Worm (Caenorhabditis elegans) whole organism, young adult: ENCODE measurements around the gene cdh-1.

ENCODE experiments used
- C06A6.2 ChIP-seq: fragments of 200-800 bp; sonication (Bioruptor generic); conservative IDR thresholded peaks from 2 replicates; pipeline ENCODE4 v1.3.6; 2022; ENCODE audit warnings: missing genetic modification characterization, missing compliant biosample characterization
- C17E4.6 ChIP-seq: fragments of 200-800 bp; sonication (Bioruptor generic); IDR thresholded peaks from 2 replicates; pipeline ENCODE4 v1.3.6; 2022; ENCODE audit warnings: missing genetic modification reagents, missing genetic modification characterization, missing compliant biosample characterization
- F10E7.11 ChIP-seq: sonication (generic microtip); optimal IDR thresholded peaks from 2 replicates; lab custom pipeline; 2017; ENCODE audit warnings: mild to moderate bottlenecking, missing genetic modification characterization, moderate library complexity, missing compliant biosample characterization
- F23B12.7 ChIP-seq: sonication (generic microtip); optimal IDR thresholded peaks from 2 replicates; lab custom pipeline; 2017; ENCODE audit warnings: missing genetic modification characterization, mild to moderate bottlenecking, missing compliant biosample characterization, antibody characterized with exemption, moderate library complexity; ENCODE audit not compliant: insufficient read depth
- F37B4.10 ChIP-seq: fragments of 200-800 bp; sonication (Bioruptor generic); IDR thresholded peaks from 2 replicates; pipeline ENCODE4 v1.3.6; 2022; ENCODE audit warnings: missing genetic modification characterization, missing compliant biosample characterization
- F39B2.1 ChIP-seq: fragments of 200-800 bp; sonication (Bioruptor generic); IDR thresholded peaks from 2 replicates; pipeline ENCODE4 v1.3.6; 2022; ENCODE audit warnings: missing genetic modification reagents, missing genetic modification characterization, missing compliant biosample characterization
- F52B5.7 ChIP-seq: sonication (generic microtip); optimal IDR thresholded peaks from 2 replicates; lab custom pipeline; 2016; ENCODE audit warnings: mild to moderate bottlenecking, missing genetic modification characterization, missing compliant biosample characterization
- F57A8.1 ChIP-seq: fragments of 200-800 bp; sonication (Bioruptor generic); optimal IDR thresholded peaks from 2 replicates; lab custom pipeline; 2018; ENCODE audit warnings: mild to moderate bottlenecking, missing genetic modification characterization, moderate library complexity, missing compliant biosample characterization
- K12H6.12 ChIP-seq: fragments of 200-800 bp; sonication (Bioruptor generic); optimal IDR thresholded peaks from 2 replicates; lab custom pipeline; 2018; ENCODE audit warnings: mild to moderate bottlenecking, missing genetic modification characterization, missing compliant biosample characterization
- Y53G8AR.9 ChIP-seq: fragments of 200-800 bp; sonication (Bioruptor generic); conservative IDR thresholded peaks from 2 replicates; pipeline ENCODE4 v1.3.6; 2022; ENCODE audit warnings: missing genetic modification reagents, missing genetic modification characterization, missing compliant biosample characterization
- aptf-2 ChIP-seq: fragments of 200-800 bp; sonication (Bioruptor generic); conservative IDR thresholded peaks from 2 replicates; pipeline ENCODE4 v1.3.6; 2022; ENCODE audit warnings: missing genetic modification reagents, missing genetic modification characterization, missing compliant biosample characterization
- athp-1 ChIP-seq: sonication (generic microtip); optimal IDR thresholded peaks from 2 replicates; lab custom pipeline; 2017; ENCODE audit warnings: mild to moderate bottlenecking, missing genetic modification characterization, missing compliant biosample characterization
- attf-5 ChIP-seq: fragments of 200-800 bp; sonication (Bioruptor generic); optimal IDR thresholded peaks from 2 replicates; lab custom pipeline; 2018; ENCODE audit warnings: mild to moderate bottlenecking, missing genetic modification characterization, missing compliant biosample characterization
- bed-1 ChIP-seq: fragments of 200-800 bp; sonication (Bioruptor generic); IDR thresholded peaks from 2 replicates; pipeline ENCODE4 v1.3.6; 2022; ENCODE audit warnings: missing genetic modification reagents, missing genetic modification characterization, missing compliant biosample characterization
- ccch-3 ChIP-seq: fragments of 200-800 bp; sonication (Bioruptor generic); optimal IDR thresholded peaks from 2 replicates; lab custom pipeline; 2018; ENCODE audit warnings: mild to moderate bottlenecking, missing genetic modification characterization, missing compliant biosample characterization
- cebp-2 ChIP-seq: fragments of 200-800 bp; sonication (Bioruptor generic); IDR thresholded peaks from 2 replicates; pipeline ENCODE4 v1.3.6; 2022; ENCODE audit warnings: missing genetic modification characterization, missing compliant biosample characterization
- ceh-100 ChIP-seq: fragments of 200-800 bp; sonication (Bioruptor generic); IDR thresholded peaks from 2 replicates; pipeline ENCODE4 v1.3.6; 2022; ENCODE audit warnings: missing genetic modification reagents, missing genetic modification characterization, missing compliant biosample characterization
- ceh-58 ChIP-seq: fragments of 200-800 bp; sonication (Bioruptor generic); IDR thresholded peaks from 2 replicates; pipeline ENCODE4 v1.3.6; 2022; ENCODE audit warnings: missing genetic modification characterization, missing compliant biosample characterization
- egl-18 ChIP-seq: fragments of 200-800 bp; sonication (Bioruptor generic); IDR thresholded peaks from 2 replicates; pipeline ENCODE4 v1.3.6; 2022; ENCODE audit warnings: missing genetic modification reagents, missing genetic modification characterization, missing compliant biosample characterization
- egl-44 ChIP-seq: fragments of 200-800 bp; sonication (Bioruptor generic); IDR thresholded peaks from 2 replicates; pipeline ENCODE4 v1.3.6; 2022; ENCODE audit warnings: missing genetic modification reagents, missing genetic modification characterization, missing compliant biosample characterization
- egrh-3 ChIP-seq: fragments of 200-800 bp; sonication (Bioruptor generic); IDR thresholded peaks from 2 replicates; pipeline ENCODE4 v1.3.6; 2022; ENCODE audit warnings: missing genetic modification reagents, missing genetic modification characterization, missing compliant biosample characterization
- fkh-3 ChIP-seq: sonication (generic microtip); optimal IDR thresholded peaks from 2 replicates; lab custom pipeline; 2016; ENCODE audit warnings: mild to moderate bottlenecking, missing genetic modification characterization, missing compliant biosample characterization
- hsf-1 ChIP-seq: fragments of 200-800 bp; sonication (Bioruptor generic); IDR thresholded peaks from 2 replicates; pipeline ENCODE4 v1.3.6; 2022; ENCODE audit warnings: missing genetic modification reagents, missing genetic modification characterization, missing compliant biosample characterization
- lag-1 ChIP-seq: fragments of 200-800 bp; sonication (Bioruptor generic); IDR thresholded peaks from 2 replicates; pipeline ENCODE4 v1.3.6; 2022; ENCODE audit warnings: missing genetic modification reagents, missing genetic modification characterization, missing compliant biosample characterization
- let-607 ChIP-seq, 2 experiments: fragments of 200-800 bp in 1 of 2; sonication (Bioruptor generic) in 1 of 2; sonication (generic microtip) in 1 of 2; optimal IDR thresholded peaks; 2 replicates each; lab custom pipeline; 2016 to 2018; ENCODE audit warnings: mild to moderate bottlenecking in 2 of 2, missing compliant biosample characterization in 2 of 2, missing genetic modification characterization in 2 of 2, moderate library complexity in 2 of 2, missing genotype in 1 of 2
- lin-26 ChIP-seq: fragments of 200-800 bp; sonication (Bioruptor generic); IDR thresholded peaks from 2 replicates; pipeline ENCODE4 v1.3.6; 2022; ENCODE audit warnings: missing genetic modification reagents, missing genetic modification characterization, missing compliant biosample characterization
- lin-35 ChIP-seq, 3 experiments: fragments of 150-350 bp in 2 of 3; sonication (generic microtip) in 1 of 3; optimal IDR thresholded peaks; 2 replicates each; lab custom pipeline; 2014 to 2018; ENCODE audit warnings: missing biosample characterization in 3 of 3, missing genetic modification characterization in 3 of 3, missing genetic modification reagents in 3 of 3
- lin-40 ChIP-seq: sonication (generic microtip); optimal IDR thresholded peaks from 2 replicates; lab custom pipeline; 2016; ENCODE audit warnings: missing genetic modification characterization, mild to moderate bottlenecking, missing compliant biosample characterization, missing genotype, missing genetic modification reagents
- lin-54 ChIP-seq: fragments of 200-800 bp; sonication (Bioruptor generic); optimal IDR thresholded peaks from 2 replicates; lab custom pipeline; 2018; ENCODE audit warnings: mild to moderate bottlenecking, missing genetic modification characterization, missing compliant biosample characterization
- madf-3 ChIP-seq: fragments of 200-800 bp; sonication (Bioruptor generic); IDR thresholded peaks from 2 replicates; pipeline ENCODE4 v1.3.6; 2022; ENCODE audit warnings: missing genetic modification reagents, missing genetic modification characterization, missing compliant biosample characterization
- madf-8 ChIP-seq: fragments of 200-800 bp; sonication (Bioruptor generic); conservative IDR thresholded peaks from 2 replicates; pipeline ENCODE4 v1.3.6; 2022; ENCODE audit warnings: missing genetic modification reagents, missing genetic modification characterization, missing compliant biosample characterization
- mcd-1 ChIP-seq: fragments of 200-800 bp; sonication (Bioruptor generic); IDR thresholded peaks from 2 replicates; pipeline ENCODE4 v1.3.6; 2022; ENCODE audit warnings: missing genetic modification reagents, missing genetic modification characterization, missing compliant biosample characterization
- mxl-1 ChIP-seq: sonication (generic microtip); optimal IDR thresholded peaks from 2 replicates; lab custom pipeline; 2016; ENCODE audit warnings: missing genetic modification characterization, missing compliant biosample characterization
- nfya-2 ChIP-seq: fragments of 200-800 bp; sonication (Bioruptor generic); IDR thresholded peaks from 2 replicates; pipeline ENCODE4 v1.3.6; 2022; ENCODE audit warnings: missing genetic modification reagents, missing genetic modification characterization, missing compliant biosample characterization
- nhr-120 ChIP-seq: fragments of 200-800 bp; sonication (Bioruptor generic); IDR thresholded peaks from 2 replicates; pipeline ENCODE4 v1.3.6; 2022; ENCODE audit warnings: missing genetic modification characterization, missing compliant biosample characterization
- nhr-179 ChIP-seq: sonication (generic microtip); optimal IDR thresholded peaks from 2 replicates; lab custom pipeline; 2016; ENCODE audit warnings: mild to moderate bottlenecking, missing genetic modification characterization, missing compliant biosample characterization
- nhr-80 ChIP-seq: sonication (generic microtip); optimal IDR thresholded peaks from 2 replicates; lab custom pipeline; 2016; ENCODE audit warnings: missing genetic modification characterization, missing compliant biosample characterization
- pha-4 ChIP-seq: fragments of 150-350 bp; sonication (generic microtip); optimal IDR thresholded peaks from 2 replicates; lab custom pipeline; 2014; ENCODE audit warnings: missing biosample characterization, missing genetic modification reagents, missing genetic modification characterization
- rpc-1 ChIP-seq, 2 experiments: fragments of 150-350 bp in 1 of 2; sonication (generic microtip) in 1 of 2; optimal IDR thresholded peaks; 2 replicates each; lab custom pipeline; 2014 to 2018; ENCODE audit warnings: missing biosample characterization in 1 of 2, missing genetic modification characterization in 1 of 2, missing genetic modification reagents in 1 of 2, missing genotype in 1 of 2
- sdz-38 ChIP-seq: sonication (generic microtip); optimal IDR thresholded peaks from 2 replicates; lab custom pipeline; 2016; ENCODE audit warnings: missing genotype, missing genetic modification characterization, missing compliant biosample characterization
- snpc-1.3 ChIP-seq: sonication (generic microtip); optimal IDR thresholded peaks from 2 replicates; lab custom pipeline; 2017; ENCODE audit warnings: missing genetic modification characterization, mild to moderate bottlenecking, missing compliant biosample characterization, antibody characterized with exemption, moderate library complexity, missing genotype, missing genetic modification reagents; ENCODE audit not compliant: insufficient read depth
- tbp1 ChIP-seq: fragments of 200-800 bp; sonication (Bioruptor generic); optimal IDR thresholded peaks from 2 replicates; lab custom pipeline; 2018; ENCODE audit warnings: mild to moderate bottlenecking, missing genetic modification characterization, missing compliant biosample characterization
- tlf-1 ChIP-seq: fragments of 200-800 bp; sonication (Bioruptor generic); optimal IDR thresholded peaks from 2 replicates; lab custom pipeline; 2018; ENCODE audit warnings: mild to moderate bottlenecking, missing genetic modification characterization, missing compliant biosample characterization
- xnd-1 ChIP-seq: sonication (generic microtip); optimal IDR thresholded peaks from 2 replicates; lab custom pipeline; 2016; ENCODE audit warnings: missing genotype, missing genetic modification reagents, missing genetic modification characterization, missing compliant biosample characterization
- zim-3 ChIP-seq: sonication (generic microtip); optimal IDR thresholded peaks from 2 replicates; lab custom pipeline; 2017; ENCODE audit warnings: mild to moderate bottlenecking, missing genetic modification characterization, moderate library complexity, missing compliant biosample characterization
- ztf-18 ChIP-seq: sonication (generic microtip); optimal IDR thresholded peaks from 2 replicates; lab custom pipeline; 2016; ENCODE audit warnings: missing genotype, mild to moderate bottlenecking, missing genetic modification characterization, missing compliant biosample characterization
- ztf-25 ChIP-seq: fragments of 200-800 bp; sonication (Bioruptor generic); IDR thresholded peaks from 2 replicates; pipeline ENCODE4 v1.3.6; 2022; ENCODE audit warnings: missing genetic modification reagents, missing genetic modification characterization, missing compliant biosample characterization
- ztf-28 ChIP-seq: fragments of 200-800 bp; sonication (Bioruptor generic); IDR thresholded peaks from 2 replicates; pipeline ENCODE4 v1.3.6; 2022; ENCODE audit warnings: missing genetic modification reagents, missing genetic modification characterization, missing compliant biosample characterization
- ztf-3 ChIP-seq: fragments of 200-800 bp; sonication (Bioruptor generic); optimal IDR thresholded peaks from 2 replicates; lab custom pipeline; 2018; ENCODE audit warnings: mild to moderate bottlenecking, missing genetic modification characterization, missing compliant biosample characterization
- ztf-6 ChIP-seq: fragments of 200-800 bp; sonication (Bioruptor generic); IDR thresholded peaks from 2 replicates; pipeline ENCODE4 v1.3.6; 2022; ENCODE audit warnings: missing genetic modification reagents, missing genetic modification characterization, missing compliant biosample characterization

The cdh-1 gene

ce11 chrIII:2875946-2876345 is 34.8 kb upstream of the cdh-1 start (continued):
- TF ChIP-seq tbp1 (GFP tag; lab: Kevin White, UChicago) (peak; percentile 46), egrh-3 (GFP tag; lab: Robert Waterston, UW) (no peak), lag-1 (GFP tag; lab: Robert Waterston, UW) (no peak), sdz-38 (tag; lab: Kevin White, UChicago) (no peak), lin-54 (peak; percentile 11), ztf-18 (tag; lab: Kevin White, UChicago) (no peak), egl-18 (GFP tag; lab: Robert Waterston, UW) (no peak), F52B5.7 (tag; lab: Kevin White, UChicago) (no peak), Y53G8AR.9 (GFP tag; lab: Robert Waterston, UW) (no peak), rpc-1 (optimal IDR thresholded peaks at IDR 0.05; lab: Kevin White, UChicago) (no peak), rpc-1 (tag; optimal IDR thresholded peaks at IDR 0.05; lab: Kevin White, UChicago) (no peak), nfya-2 (no peak), ceh-100 (GFP tag; lab: Robert Waterston, UW) (no peak), nhr-80 (tag; lab: Kevin White, UChicago) (peak; percentile 97), aptf-2 (GFP tag; lab: Robert Waterston, UW) (no peak), F23B12.7 (peak; percentile 14), lin-26 (GFP tag; lab: Robert Waterston, UW) (no peak), nhr-120 (GFP tag; lab: Robert Waterston, UW) (no peak), ceh-58 (GFP tag; lab: Robert Waterston, UW) (no peak), egl-44 (GFP tag; lab: Robert Waterston, UW) (no peak), hsf-1 (GFP tag; lab: Robert Waterston, UW) (no peak), C17E4.6 (GFP tag; lab: Robert Waterston, UW) (no peak), snpc-1.3 (tag; lab: Kevin White, UChicago) (no peak), F57A8.1 (GFP tag; lab: Kevin White, UChicago) (no peak), F10E7.11 (tag; lab: Kevin White, UChicago) (no peak), pha-4 (tag; lab: Kevin White, UChicago) (no peak), mxl-1 (tag; lab: Kevin White, UChicago) (no peak), K12H6.12 (tag; lab: Kevin White, UChicago) (no peak), bed-1 (no peak), ztf-6 (GFP tag; lab: Robert Waterston, UW) (no peak), lin-35 (GFP tag; optimal IDR thresholded peaks at IDR 0.05; lab: Kevin White, UChicago) (no peak), tlf-1 (GFP tag; lab: Kevin White, UChicago) (peak; percentile 17), C06A6.2 (GFP tag; lab: Robert Waterston, UW) (peak; percentile 63), madf-8 (GFP tag; lab: Robert Waterston, UW) (no peak), madf-3 (GFP tag; lab: Robert Waterston, UW) (no peak), xnd-1 (tag; lab: Kevin White, UChicago) (no peak), mcd-1 (GFP tag; lab: Robert Waterston, UW) (peak; percentile 31), F39B2.1 (GFP tag; lab: Robert Waterston, UW) (no peak), attf-5 (GFP tag; lab: Kevin White, UChicago) (peak; percentile 82), F37B4.10 (GFP tag; lab: Robert Waterston, UW) (no peak), cebp-2 (GFP tag; lab: Robert Waterston, UW) (no peak), athp-1 (tag; lab: Kevin White, UChicago) (no peak), ccch-3 (GFP tag; lab: Kevin White, UChicago) (no peak), nhr-179 (tag; lab: Kevin White, UChicago) (no peak), ztf-28 (GFP tag; lab: Robert Waterston, UW) (no peak), zim-3 (no peak), ztf-3 (no peak), ztf-25 (GFP tag; lab: Robert Waterston, UW) (no peak), lin-40 (tag; lab: Kevin White, UChicago) (peak; percentile 82), let-607 (tag; optimal IDR thresholded peaks at IDR 0.05; lab: Kevin White, UChicago) (peak; percentile 23 to 41), fkh-3 (tag; lab: Kevin White, UChicago) (no peak)
